Fruit fly (Drosophila melanogaster): ENCODE data around the gene sdt.

sdt gene

DNA sequence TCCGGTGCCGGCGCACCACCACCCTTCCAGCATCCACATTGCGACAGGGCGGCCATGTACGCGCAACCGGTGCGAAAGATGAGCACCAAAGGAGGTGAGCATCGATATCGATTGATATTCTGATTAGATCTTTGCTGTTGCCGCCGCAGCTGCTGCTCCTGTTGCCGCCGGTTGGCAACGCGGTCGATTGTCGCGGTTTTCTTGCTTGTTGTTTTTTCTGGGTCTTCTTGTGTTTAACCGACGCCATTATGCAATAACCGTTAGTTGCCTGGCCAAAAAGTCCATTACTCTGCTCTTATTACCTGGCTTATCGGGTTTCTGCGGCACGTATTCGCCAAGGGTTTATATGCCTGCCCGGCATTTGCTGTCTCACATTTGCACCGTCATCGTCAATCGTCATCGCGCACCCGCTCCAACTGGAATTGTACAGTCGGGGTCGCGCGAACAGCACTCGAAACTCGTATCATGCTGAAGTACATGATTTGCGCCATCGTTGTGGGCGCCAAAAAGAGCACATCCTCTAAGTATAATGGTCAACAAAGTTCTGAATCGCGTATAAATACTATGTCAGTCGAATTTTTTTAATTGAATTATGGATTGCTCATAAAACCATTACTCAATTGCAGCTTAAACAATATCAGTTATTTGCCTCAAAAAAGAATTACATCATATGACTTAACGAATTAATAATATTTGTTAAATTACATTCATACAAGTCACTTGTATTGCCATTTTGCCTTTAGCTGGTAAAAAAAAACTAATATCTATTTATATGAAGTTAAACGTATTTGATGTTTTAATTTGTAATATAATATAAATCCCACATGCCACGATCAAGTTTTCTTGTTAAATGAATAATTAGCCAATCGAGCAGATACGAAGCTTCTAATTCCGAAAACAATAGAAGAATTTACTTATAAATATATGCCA lies 65.9 kb downstream of the sdt start, which contains the start of gene sni (continued):
- TF ChIP-seq Hr4 (GFP tag; optimal IDR thresholded peaks at IDR 0.05) (no peak), CG15336 (GFP tag; IDR thresholded peaks at IDR 0.05) (peak; percentile 45; the same call in 1 of the 2 replicates), CG8119 (GFP tag; IDR thresholded peaks at IDR 0.05) (no peak), fd85E (GFP tag; optimal IDR thresholded peaks at IDR 0.05) (no peak), Ets96B (tag; optimal IDR thresholded peaks at IDR 0.05) (peak; percentile 45), CG11902 (GFP tag; optimal IDR thresholded peaks at IDR 0.05) (peak; percentile 23), CG10631 (GFP tag; optimal IDR thresholded peaks at IDR 0.05) (no peak), Met (GFP tag; optimal IDR thresholded peaks at IDR 0.05) (peak; percentile 63), CG6276 (GFP tag; optimal IDR thresholded peaks at IDR 0.05) (no peak), CG6854 (GFP tag; optimal IDR thresholded peaks at IDR 0.05) (no peak), CG6163 (GFP tag; IDR thresholded peaks at IDR 0.05) (peak; percentile 50; the same call in 2 of the 3 replicates), Gug (GFP tag; IDR thresholded peaks at IDR 0.05) (peak; percentile 57), CG8632 (GFP tag; optimal IDR thresholded peaks at IDR 0.05) (peak; percentile 24), svp (GFP tag) (peak; percentile 86), esn (GFP tag; optimal IDR thresholded peaks at IDR 0.05) (peak; percentile 72), OdsH (GFP tag; optimal IDR thresholded peaks at IDR 0.05) (no peak), dac (GFP tag; optimal IDR thresholded peaks at IDR 0.05) (no peak), CG7368 (GFP tag; optimal IDR thresholded peaks at IDR 0.05) (peak; percentile 8), achi (GFP tag; optimal IDR thresholded peaks at IDR 0.05) (peak; percentile 49), Eip75B (GFP tag; optimal IDR thresholded peaks at IDR 0.05) (peak; percentile 35), Hr39 (GFP tag; optimal IDR thresholded peaks at IDR 0.05) (peak; percentile 54), lz (GFP tag; optimal IDR thresholded peaks at IDR 0.05) (peak; percentile 49)

DNA sequence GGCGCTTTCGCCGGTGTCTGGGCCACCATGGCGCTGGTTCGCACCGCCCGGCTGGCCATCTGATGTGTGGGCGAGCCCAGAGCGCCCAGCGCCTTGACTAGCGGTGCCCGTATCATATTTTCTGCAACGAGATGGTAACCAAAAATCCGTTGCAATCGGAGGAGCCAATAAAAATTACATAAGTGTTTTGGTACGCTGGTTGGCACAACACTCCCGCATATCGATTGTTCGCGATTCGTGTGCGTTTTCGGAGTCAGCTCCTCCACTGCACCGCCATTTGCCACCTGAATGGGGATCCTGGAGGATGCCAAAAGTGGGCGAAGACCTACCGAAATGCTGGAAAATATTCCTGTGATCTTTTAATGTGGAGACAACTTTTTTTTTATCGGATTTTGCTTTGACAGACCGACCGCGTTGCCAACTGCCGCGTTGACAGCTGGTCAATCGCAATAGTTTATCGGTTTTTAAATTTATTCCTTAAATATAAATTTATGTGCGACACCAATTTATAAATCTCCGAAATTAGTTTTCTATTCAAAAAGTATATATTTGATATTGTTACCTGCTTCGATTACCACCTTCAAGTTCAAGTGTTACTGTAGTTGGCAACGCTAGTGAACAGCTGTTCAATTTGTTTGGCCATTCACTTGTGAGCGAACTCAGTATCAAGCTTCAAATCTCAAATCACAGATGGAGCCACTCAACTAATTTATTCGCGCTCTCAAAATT lies 73.1 kb downstream of the sdt start, which contains the start of gene ND-75:
Gene ND-75, minus strand, starts transcription at position 420 of the 729 bp plus-strand sequence.
- TF ChIP-seq Blimp-1 (GFP tag; optimal IDR thresholded peaks at IDR 0.05): no peak
- no peak for TF ChIP-seq fd59A (GFP tag; optimal IDR thresholded peaks at IDR 0.05)
- no peak for TF ChIP-seq Sox15 (GFP tag; optimal IDR thresholded peaks at IDR 0.05)
- no peak for TF ChIP-seq acj6 (GFP tag; optimal IDR thresholded peaks at IDR 0.05)
- no peak for TF ChIP-seq CG6854 (GFP tag; optimal IDR thresholded peaks at IDR 0.05)
- TF ChIP-seq Met (GFP tag; optimal IDR thresholded peaks at IDR 0.05): no peak
- peak; percentile 46 for TF ChIP-seq vri (GFP tag; optimal IDR thresholded peaks at IDR 0.05)
- peak; percentile 63 for TF ChIP-seq Eip78C (GFP tag)
- TF ChIP-seq Eip93F (GFP tag; optimal IDR thresholded peaks at IDR 0.05): no peak
- peak; percentile 100 for TF ChIP-seq achi (GFP tag; optimal IDR thresholded peaks at IDR 0.05)

DNA sequence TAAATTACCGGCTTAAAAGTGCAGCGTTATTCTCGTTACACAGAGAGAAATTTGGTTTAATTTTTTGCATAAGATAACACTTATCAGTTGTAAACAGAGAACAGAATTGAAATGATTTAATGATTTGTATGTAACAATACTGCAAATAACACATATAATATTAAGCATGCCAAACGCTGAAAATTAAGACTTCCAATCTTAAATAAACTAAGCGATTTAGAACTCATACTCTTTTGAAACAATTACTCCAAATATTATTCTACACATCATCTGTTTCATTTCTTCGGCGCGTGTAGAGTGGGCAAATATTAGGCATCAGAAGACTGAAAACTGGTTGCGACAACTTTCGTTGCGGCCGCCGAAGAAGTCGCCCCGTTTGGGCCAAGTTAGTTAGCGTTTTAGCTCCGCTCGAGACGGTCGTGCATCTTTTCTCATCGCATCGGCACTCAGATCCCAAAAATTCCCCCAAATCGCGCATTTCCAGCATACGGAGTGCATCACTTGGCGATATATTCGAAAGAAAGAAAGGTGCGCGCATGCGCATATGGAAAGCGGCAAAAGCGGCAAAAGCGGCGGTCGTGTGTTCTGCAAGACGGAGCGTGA lies 74.0 kb downstream of the sdt start, which contains the start of gene CG1632:
Gene CG1632, plus strand, starts transcription at position 387 of the 603 bp plus-strand sequence.
- TF ChIP-seq CG4318 (GFP tag; optimal IDR thresholded peaks at IDR 0.05) (peak; percentile 80), Blimp-1 (GFP tag; optimal IDR thresholded peaks at IDR 0.05) (peak; percentile 75), fd59A (GFP tag; optimal IDR thresholded peaks at IDR 0.05) (peak; percentile 71), CG8319 (GFP tag; optimal IDR thresholded peaks at IDR 0.05) (peak; percentile 52), acj6 (GFP tag; optimal IDR thresholded peaks at IDR 0.05) (peak; percentile 85), Hr39 (GFP tag; optimal IDR thresholded peaks at IDR 0.05) (peak; percentile 83), lz (GFP tag; optimal IDR thresholded peaks at IDR 0.05) (peak; percentile 89), Sox15 (GFP tag; optimal IDR thresholded peaks at IDR 0.05) (peak; percentile 60), CG6808 (GFP tag; optimal IDR thresholded peaks at IDR 0.05) (peak; percentile 80), CG8632 (GFP tag; optimal IDR thresholded peaks at IDR 0.05) (peak; percentile 64), achi (GFP tag; optimal IDR thresholded peaks at IDR 0.05) (peak; percentile 85), CG6163 (GFP tag; IDR thresholded peaks at IDR 0.05) (peak; percentile 84), CG16779 (tag; optimal IDR thresholded peaks at IDR 0.05) (peak; percentile 70), Ets21C (GFP tag; optimal IDR thresholded peaks at IDR 0.05) (peak; percentile 79), vri (GFP tag; optimal IDR thresholded peaks at IDR 0.05) (peak; percentile 72), spab (GFP tag; optimal IDR thresholded peaks at IDR 0.05) (peak; percentile 70), CG11762 (GFP tag; optimal IDR thresholded peaks at IDR 0.05; ENCODE audit: insufficient read depth) (peak; percentile 75), Eip78C (GFP tag) (peak; percentile 98), CG10631 (GFP tag; optimal IDR thresholded peaks at IDR 0.05) (peak; percentile 83), Eip93F (GFP tag; optimal IDR thresholded peaks at IDR 0.05) (no peak), CG6854 (GFP tag; optimal IDR thresholded peaks at IDR 0.05) (peak; percentile 80), CG31627 (GFP tag; optimal IDR thresholded peaks at IDR 0.05) (peak; percentile 80), pdm3 (GFP tag; optimal IDR thresholded peaks at IDR 0.05) (peak; percentile 88), Hr4 (GFP tag; optimal IDR thresholded peaks at IDR 0.05) (peak; percentile 85), dsx (GFP tag; optimal IDR thresholded peaks at IDR 0.05; ENCODE audit: poor library complexity, severe bottlenecking) (peak; percentile 79), Lpt (GFP tag; optimal IDR thresholded peaks at IDR 0.05) (peak; percentile 80), CG10669 (GFP tag; optimal IDR thresholded peaks at IDR 0.05) (peak; percentile 79)
